Worm (Caenorhabditis elegans): Measurements from ENCODE around the gene F41C6.7.

The F41C6.7 gene

ce11 chrX:6902958-6903357 lies 17.9 kb upstream of the F41C6.7 start (continued):
- TF ChIP-seq ceh-82 (tag; optimal IDR thresholded peaks at IDR 0.05) (peak in 2 of 3 experiments; percentile 3 to 43), nhr-90 (tag; optimal IDR thresholded peaks at IDR 0.05; ENCODE audit: poor library complexity) (peak; percentile 61), tbx-2 (tag; optimal IDR thresholded peaks at IDR 0.05) (peak; percentile 42)

- TF ChIP-seq hlh-4 (tag; optimal IDR thresholded peaks at IDR 0.05) = no peak
- no peak for TF ChIP-seq C34B4.2 (tag; optimal IDR thresholded peaks at IDR 0.05)
- TF ChIP-seq nhr-84 (tag; optimal IDR thresholded peaks at IDR 0.05) = no peak
- no peak for TF ChIP-seq egl-13 (tag; optimal IDR thresholded peaks at IDR 0.05)
Measured at ce11 chrX:6901078-6901477, 16.0 kb upstream of the F41C6.7 start, which contains the start of gene pes-23. Gene pes-23 (plus strand): TSS chrX:6901378.

ce11 chrX:6899848-6900247 lies 14.8 kb upstream of the F41C6.7 start, which contains the start of gene F14B8.4:
Gene F14B8.4 (minus strand): TSS chrX:6899948.
- TF ChIP-seq nhr-85 (tag) (peak; percentile 53), ces-1 (GFP tag; optimal IDR thresholded peaks at IDR 0.05) (no peak)

ce11 chrX:6894104-6894503 lies 9.0 kb upstream of the F41C6.7 start:
- no peak for TF ChIP-seq ztf-4 (tag; optimal IDR thresholded peaks at IDR 0.05)
- no peak for TF ChIP-seq nhr-20 (tag; optimal IDR thresholded peaks at IDR 0.05)
- TF ChIP-seq snpc-4 (tag; optimal IDR thresholded peaks at IDR 0.05) = no peak
- no peak for TF ChIP-seq nhr-11 (tag; optimal IDR thresholded peaks at IDR 0.05)
- TF ChIP-seq lir-3 (tag; optimal IDR thresholded peaks at IDR 0.05; ENCODE audit: poor library complexity) = no peak
- TF ChIP-seq fos-1 (tag; optimal IDR thresholded peaks at IDR 0.05) = no peak
- no peak for TF ChIP-seq fkh-10 (GFP tag; optimal IDR thresholded peaks at IDR 0.05)
- TF ChIP-seq pag-3 (tag; optimal IDR thresholded peaks at IDR 0.05; ENCODE audit: borderline replicate concordance, insufficient read depth) = no peak
- no peak for TF ChIP-seq ets-5 (GFP tag; IDR thresholded peaks at IDR 0.05)
- TF ChIP-seq nhr-12 (tag; optimal IDR thresholded peaks at IDR 0.05) = no peak
- TF ChIP-seq C34B4.2 (tag; optimal IDR thresholded peaks at IDR 0.05) = no peak
- TF ChIP-seq nhr-71 (tag; optimal IDR thresholded peaks at IDR 0.05) = peak; percentile 45
- TF ChIP-seq grh-1 (GFP tag; IDR thresholded peaks at IDR 0.05) = no peak
- no peak for TF ChIP-seq elt-2 (tag; optimal IDR thresholded peaks at IDR 0.05)
- TF ChIP-seq hlh-4 (tag; optimal IDR thresholded peaks at IDR 0.05) = no peak
- no peak for TF ChIP-seq nhr-237 (tag; optimal IDR thresholded peaks at IDR 0.05)
- TF ChIP-seq lsy-2 (tag; optimal IDR thresholded peaks at IDR 0.05) = peak in 1 of 2 experiments; percentile 48
- no peak for TF ChIP-seq fkh-4 (tag; optimal IDR thresholded peaks at IDR 0.05; ENCODE audit: borderline replicate concordance)
- no peak for TF ChIP-seq tlp-1 (tag; optimal IDR thresholded peaks at IDR 0.05)
- no peak for TF ChIP-seq nhr-47 (tag; optimal IDR thresholded peaks at IDR 0.05)
- TF ChIP-seq lin-14 (GFP tag; optimal IDR thresholded peaks at IDR 0.05) = peak; percentile 69
- TF ChIP-seq zip-4 (GFP tag; optimal IDR thresholded peaks at IDR 0.05) = no peak
- TF ChIP-seq unc-130 (tag; optimal IDR thresholded peaks at IDR 0.05) = no peak
- no peak for TF ChIP-seq egl-13 (tag; optimal IDR thresholded peaks at IDR 0.05)
- no peak for TF ChIP-seq nhr-85 (tag)
- TF ChIP-seq vab-15 (tag; optimal IDR thresholded peaks at IDR 0.05) = no peak
- no peak for TF ChIP-seq pqm-1 (tag; optimal IDR thresholded peaks at IDR 0.05)
- no peak for TF ChIP-seq skn-1 (tag; optimal IDR thresholded peaks at IDR 0.05)
- TF ChIP-seq alr-1 (tag; optimal IDR thresholded peaks at IDR 0.05; ENCODE audit: borderline replicate concordance) = no peak
- TF ChIP-seq rnt-1 (tag; optimal IDR thresholded peaks at IDR 0.05) = peak; percentile 42
- no peak for TF ChIP-seq C16A3.4 (tag; optimal IDR thresholded peaks at IDR 0.05)
- no peak for TF ChIP-seq ceh-88 (GFP tag; IDR thresholded peaks at IDR 0.05)
- peak; percentile 12 for TF ChIP-seq blmp-1 (tag; optimal IDR thresholded peaks at IDR 0.05)
- TF ChIP-seq ama-1 (optimal IDR thresholded peaks at IDR 0.05) = no peak
- no peak for TF ChIP-seq sptf-1 (tag; optimal IDR thresholded peaks at IDR 0.05)
- no peak for TF ChIP-seq snu-23 (GFP tag; optimal IDR thresholded peaks at IDR 0.05)
- TF ChIP-seq lin-39 (tag; optimal IDR thresholded peaks at IDR 0.05) = no peak
- no peak for TF ChIP-seq sup-37 (GFP tag; optimal IDR thresholded peaks at IDR 0.05)
- no peak for TF ChIP-seq F16B12.6 (tag; optimal IDR thresholded peaks at IDR 0.05)
- TF ChIP-seq mep-1 (tag; optimal IDR thresholded peaks at IDR 0.05) = no peak
- no peak for TF ChIP-seq unc-62 (GFP tag; optimal IDR thresholded peaks at IDR 0.05)
- no peak for TF ChIP-seq efl-1 (optimal IDR thresholded peaks at IDR 0.05)
- peak in 1 of 2 experiments; percentile 28 for TF ChIP-seq efl-1 (GFP tag; optimal IDR thresholded peaks at IDR 0.05 in 1 of 2)
